Fruit fly (Drosophila melanogaster): Measurements from ENCODE around the gene teq.

dm6 chr3L:9114404-9114803 lies 40.0 kb downstream of the teq start:
- no peak for TF ChIP-seq insv (optimal IDR thresholded peaks at IDR 0.05)
- no peak for TF ChIP-seq ttk (optimal IDR thresholded peaks at IDR 0.05)
- TF ChIP-seq psq (optimal IDR thresholded peaks at IDR 0.05): no peak

Measured in Kc167 (cell line).